Worm (Caenorhabditis elegans) whole organism, L2 larva: ENCODE measurements around the gene dtmk-1.

Experiments
- C34F6.9 ChIP-seq: fragments of 150-350 bp; optimal IDR thresholded peaks from 2 replicates; lab custom pipeline; 2014; ENCODE audit warnings: missing biosample characterization, missing genetic modification characterization
- F13H6.1 ChIP-seq: sonication (generic microtip); optimal IDR thresholded peaks from 2 replicates; lab custom pipeline; 2016; ENCODE audit warnings: missing genetic modification characterization, missing compliant biosample characterization
- R02D3.7 ChIP-seq: fragments of 150-350 bp; optimal IDR thresholded peaks from 2 replicates; lab custom pipeline; 2014; ENCODE audit warnings: missing biosample characterization, missing genetic modification characterization
- ZK546.5 ChIP-seq: sonication (generic microtip); optimal IDR thresholded peaks from 2 replicates; lab custom pipeline; 2017; ENCODE audit warnings: missing biosample characterization, missing genetic modification characterization
- alr-1 ChIP-seq: fragments of 150-350 bp; optimal IDR thresholded peaks from 2 replicates; lab custom pipeline; 2014; ENCODE audit warnings: missing biosample characterization, missing genetic modification characterization
- aly-2 ChIP-seq: fragments of 150-350 bp; optimal IDR thresholded peaks from 2 replicates; lab custom pipeline; 2014; ENCODE audit warnings: missing biosample characterization, missing genetic modification characterization
- ama-1 ChIP-seq: fragments of 150-350 bp; optimal IDR thresholded peaks from 2 replicates; lab custom pipeline; 2018; ENCODE audit warnings: inconsistent platforms
- blmp-1 ChIP-seq: sonication (generic microtip); optimal IDR thresholded peaks from 2 replicates; lab custom pipeline; 2017; ENCODE audit warnings: missing genetic modification characterization, mild to moderate bottlenecking, missing compliant biosample characterization, antibody characterized with exemption, moderate library complexity; ENCODE audit not compliant: insufficient read depth
- ceh-16 ChIP-seq: fragments of 150-350 bp; optimal IDR thresholded peaks from 2 replicates; lab custom pipeline; 2014; ENCODE audit warnings: missing biosample characterization, missing genetic modification characterization
- ceh-82 ChIP-seq: fragments of 150-350 bp; optimal IDR thresholded peaks from 2 replicates; lab custom pipeline; 2014; ENCODE audit warnings: missing biosample characterization, missing genetic modification characterization
- crh-2 ChIP-seq: sonication (generic microtip); optimal IDR thresholded peaks from 2 replicates; lab custom pipeline; 2017; ENCODE audit warnings: missing biosample characterization, missing genetic modification characterization
- dmd-4 ChIP-seq: sonication (generic microtip); optimal IDR thresholded peaks from 2 replicates; lab custom pipeline; 2017; ENCODE audit warnings: missing biosample characterization, missing genetic modification characterization
- egl-27 ChIP-seq: sonication (generic microtip); optimal IDR thresholded peaks from 3 replicates; lab custom pipeline; 2017; ENCODE audit warnings: missing biosample characterization, missing genetic modification reagents, missing genetic modification characterization
- elt-1 ChIP-seq: fragments of 150-350 bp; optimal IDR thresholded peaks from 2 replicates; lab custom pipeline; 2014; ENCODE audit warnings: missing biosample characterization, missing genetic modification characterization
- elt-3 ChIP-seq: sonication (generic microtip); optimal IDR thresholded peaks from 2 replicates; lab custom pipeline; 2017; ENCODE audit warnings: missing biosample characterization, missing genetic modification characterization
- fos-1 ChIP-seq: fragments of 150-350 bp; optimal IDR thresholded peaks from 2 replicates; lab custom pipeline; 2014; ENCODE audit warnings: missing biosample characterization, missing genetic modification characterization
- gmeb-1 ChIP-seq: fragments of 150-350 bp; optimal IDR thresholded peaks from 2 replicates; lab custom pipeline; 2014; ENCODE audit warnings: missing biosample characterization, missing genetic modification characterization
- lin-13 ChIP-seq: fragments of 150-350 bp; optimal IDR thresholded peaks from 2 replicates; lab custom pipeline; 2014; ENCODE audit warnings: missing biosample characterization, missing genetic modification reagents, missing genetic modification characterization
- lin-39 ChIP-seq: fragments of 150-350 bp; optimal IDR thresholded peaks from 2 replicates; lab custom pipeline; 2014; ENCODE audit warnings: missing biosample characterization, missing genetic modification reagents, missing genetic modification characterization
- lsy-2 ChIP-seq, 2 experiments: fragments of 150-350 bp in 1 of 2; sonication (generic microtip) in 1 of 2; optimal IDR thresholded peaks; 2 replicates each; lab custom pipeline; 2014 to 2017; ENCODE audit warnings: missing biosample characterization in 2 of 2, missing genetic modification characterization in 2 of 2
- mab-5 ChIP-seq: fragments of 150-350 bp; optimal IDR thresholded peaks from 2 replicates; lab custom pipeline; 2014; ENCODE audit warnings: missing biosample characterization, missing genetic modification characterization
- mbf-1 ChIP-seq: sonication (generic microtip); optimal IDR thresholded peaks from 2 replicates; lab custom pipeline; 2017; ENCODE audit warnings: missing biosample characterization, missing genetic modification characterization
- mdl-1 ChIP-seq, 2 experiments: fragments of 150-350 bp in 1 of 2; sonication (generic microtip) in 1 of 2; optimal IDR thresholded peaks; 2 replicates each; lab custom pipeline; 2017; ENCODE audit warnings: missing biosample characterization in 2 of 2, missing genetic modification characterization in 2 of 2
- nhr-10 ChIP-seq: sonication (generic microtip); optimal IDR thresholded peaks from 2 replicates; lab custom pipeline; 2017; ENCODE audit warnings: missing biosample characterization, missing genetic modification characterization
- nhr-11 ChIP-seq: fragments of 150-350 bp; optimal IDR thresholded peaks from 2 replicates; lab custom pipeline; 2014; ENCODE audit warnings: missing biosample characterization, missing genetic modification characterization
- nhr-12 ChIP-seq: fragments of 150-350 bp; optimal IDR thresholded peaks from 2 replicates; lab custom pipeline; 2014; ENCODE audit warnings: missing biosample characterization, missing genetic modification characterization
- nhr-21 ChIP-seq: fragments of 150-350 bp; optimal IDR thresholded peaks from 2 replicates; lab custom pipeline; 2014; ENCODE audit warnings: missing biosample characterization, missing genetic modification characterization
- nhr-23 ChIP-seq: fragments of 150-350 bp; optimal IDR thresholded peaks from 2 replicates; lab custom pipeline; 2014; ENCODE audit warnings: missing biosample characterization, missing genetic modification reagents, missing genetic modification characterization
- nhr-237 ChIP-seq: fragments of 150-350 bp; optimal IDR thresholded peaks from 2 replicates; lab custom pipeline; 2014; ENCODE audit warnings: missing biosample characterization, missing genetic modification characterization
- nhr-25 ChIP-seq: fragments of 150-350 bp; sonication (generic microtip); optimal IDR thresholded peaks from 3 replicates; lab custom pipeline; 2014; ENCODE audit warnings: missing biosample characterization, missing genetic modification characterization
- nhr-6 ChIP-seq: fragments of 150-350 bp; optimal IDR thresholded peaks from 2 replicates; lab custom pipeline; 2014; ENCODE audit warnings: missing biosample characterization, missing genetic modification characterization
- nhr-77 ChIP-seq: fragments of 150-350 bp; optimal IDR thresholded peaks from 2 replicates; lab custom pipeline; 2014; ENCODE audit warnings: missing biosample characterization, missing genetic modification characterization
- peb-1 ChIP-seq: fragments of 150-350 bp; optimal IDR thresholded peaks from 2 replicates; lab custom pipeline; 2014; ENCODE audit warnings: missing biosample characterization, missing genetic modification characterization
- sem-4 ChIP-seq: fragments of 150-350 bp; optimal IDR thresholded peaks from 2 replicates; lab custom pipeline; 2014; ENCODE audit warnings: missing biosample characterization, missing genetic modification reagents, missing genetic modification characterization
- sma-3 ChIP-seq: sonication (generic microtip); optimal IDR thresholded peaks from 2 replicates; lab custom pipeline; 2016; ENCODE audit warnings: missing genetic modification reagents, missing genetic modification characterization, missing compliant biosample characterization
- sma-9 ChIP-seq, 2 experiments: fragments of 150-350 bp in 1 of 2; sonication (generic microtip) in 1 of 2; optimal IDR thresholded peaks; 2 replicates each; lab custom pipeline; 2014 to 2016; ENCODE audit warnings: missing genetic modification characterization in 2 of 2, mild to moderate bottlenecking in 1 of 2, missing biosample characterization in 1 of 2, missing compliant biosample characterization in 1 of 2, missing genetic modification reagents in 1 of 2, moderate library complexity in 1 of 2
- snpc-4 ChIP-seq: fragments of 150-350 bp; optimal IDR thresholded peaks from 2 replicates; lab custom pipeline; 2014; ENCODE audit warnings: missing biosample characterization, missing genetic modification characterization
- unc-39 ChIP-seq: fragments of 150-350 bp; optimal IDR thresholded peaks from 2 replicates; lab custom pipeline; 2014; ENCODE audit warnings: missing biosample characterization, missing genetic modification characterization
- unc-55 ChIP-seq: fragments of 150-350 bp; sonication (generic microtip); optimal IDR thresholded peaks from 3 replicates; lab custom pipeline; 2014; ENCODE audit warnings: missing biosample characterization, missing genetic modification reagents, missing genetic modification characterization
- unc-62 ChIP-seq: fragments of 150-350 bp; optimal IDR thresholded peaks from 2 replicates; lab custom pipeline; 2014; ENCODE audit warnings: missing biosample characterization, missing genetic modification reagents, missing genetic modification characterization
- zag-1 ChIP-seq: fragments of 150-350 bp; optimal IDR thresholded peaks from 2 replicates; lab custom pipeline; 2014; ENCODE audit warnings: missing biosample characterization, missing genetic modification characterization
- ztf-11 ChIP-seq: sonication (generic microtip); optimal IDR thresholded peaks from 2 replicates; lab custom pipeline; 2017; ENCODE audit warnings: missing biosample characterization, missing genetic modification characterization
- ztf-4 ChIP-seq: fragments of 150-350 bp; optimal IDR thresholded peaks from 2 replicates; lab custom pipeline; 2014; ENCODE audit warnings: missing biosample characterization, missing genetic modification characterization

Gene dtmk-1

ce11 chrII:9935664-9936063, 31.2 kb downstream of the dtmk-1 start:
- TF ChIP-seq R02D3.7 (tag; lab: Kevin White, UChicago) (no peak), lin-13 (peak; percentile 17), ztf-11 (tag; lab: Kevin White, UChicago) (no peak), nhr-6 (tag; lab: Kevin White, UChicago) (no peak), egl-27 (tag; lab: Kevin White, UChicago) (no peak)

DNA sequence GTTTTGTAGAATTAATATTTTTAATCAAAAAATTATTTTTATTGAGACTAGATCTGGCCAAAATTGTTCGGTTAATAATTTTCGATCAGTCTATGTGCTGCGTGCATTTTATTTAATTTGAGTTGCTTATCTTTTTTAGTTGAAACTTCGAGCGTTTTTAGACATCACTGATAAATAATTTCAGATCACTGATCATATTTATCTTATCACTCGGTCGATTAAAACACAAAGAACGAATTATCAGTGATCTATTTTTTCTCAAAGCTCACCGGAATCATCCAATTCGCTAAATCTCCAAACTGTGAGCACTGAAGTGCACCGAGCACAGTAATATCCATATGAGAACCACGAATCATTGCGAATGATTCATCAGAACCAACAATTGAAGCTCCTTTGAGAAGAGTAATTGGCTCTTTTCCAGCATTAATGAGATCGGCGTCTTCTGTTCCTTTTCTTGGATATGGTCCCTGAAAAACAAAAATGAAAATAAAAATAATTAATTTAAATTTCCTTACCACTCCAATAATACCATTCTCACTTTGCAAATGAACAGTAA, 31.8 kb downstream of the dtmk-1 start:
- TF ChIP-seq unc-55 (GFP tag; lab: Kevin White, UChicago) (no peak), fos-1 (tag; lab: Kevin White, UChicago) (peak; percentile 43), crh-2 (tag; lab: Kevin White, UChicago) (peak; percentile 47), elt-1 (tag; lab: Kevin White, UChicago) (no peak), elt-3 (tag; lab: Kevin White, UChicago) (no peak), sma-9 (GFP tag; optimal IDR thresholded peaks at IDR 0.05; lab: Kevin White, UChicago) (peak; percentile 32), sma-9 (tag; optimal IDR thresholded peaks at IDR 0.05; lab: Kevin White, UChicago) (no peak), nhr-10 (tag; lab: Kevin White, UChicago) (no peak), nhr-25 (no peak), mbf-1 (tag; lab: Kevin White, UChicago) (no peak), unc-62 (GFP tag; lab: Kevin White, UChicago) (no peak), sma-3 (GFP tag; lab: Kevin White, UChicago) (no peak), ztf-4 (tag; lab: Kevin White, UChicago) (no peak), aly-2 (tag; lab: Kevin White, UChicago) (no peak), egl-27 (tag; lab: Kevin White, UChicago) (no peak), unc-39 (tag; lab: Kevin White, UChicago) (no peak), nhr-77 (no peak), alr-1 (tag; lab: Kevin White, UChicago) (no peak), R02D3.7 (tag; lab: Kevin White, UChicago) (no peak), lsy-2 (tag; optimal IDR thresholded peaks at IDR 0.05; lab: Kevin White, UChicago) (no peak), sem-4 (tag; lab: Kevin White, UChicago) (no peak), ZK546.5 (tag; lab: Kevin White, UChicago) (no peak)

DNA sequence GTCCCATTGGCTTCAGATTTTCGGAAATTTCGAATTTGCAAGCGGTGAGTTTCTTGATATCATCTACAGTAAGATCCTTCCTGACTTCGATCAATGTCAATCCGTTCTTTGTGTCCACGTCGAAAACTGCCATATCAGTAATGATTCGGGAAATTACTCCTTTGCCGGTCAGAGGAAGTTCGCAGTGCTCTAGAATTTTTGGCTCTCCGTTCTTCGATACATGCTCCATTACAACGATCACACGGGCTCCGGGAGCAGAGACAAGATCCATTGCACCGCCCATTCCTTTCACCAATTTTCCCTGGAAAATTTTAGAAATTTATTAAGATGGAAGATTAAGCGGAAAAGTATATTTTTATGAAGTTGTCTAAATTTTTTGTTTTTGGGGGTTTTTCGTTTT, 32.3 kb downstream of the dtmk-1 start:
- no peak for TF ChIP-seq unc-55 (GFP tag; lab: Kevin White, UChicago)
- no peak for TF ChIP-seq elt-1 (tag; lab: Kevin White, UChicago)
- TF ChIP-seq sma-9 (GFP tag; optimal IDR thresholded peaks at IDR 0.05; lab: Kevin White, UChicago), result no peak
- no peak for TF ChIP-seq sma-9 (tag; optimal IDR thresholded peaks at IDR 0.05; lab: Kevin White, UChicago)
- TF ChIP-seq lin-39 (tag; lab: Kevin White, UChicago), result no peak
- TF ChIP-seq ceh-16 (tag; lab: Kevin White, UChicago), result no peak
- TF ChIP-seq fos-1 (tag; lab: Kevin White, UChicago), result no peak
- TF ChIP-seq unc-39 (tag; lab: Kevin White, UChicago), result no peak
- TF ChIP-seq nhr-11 (tag; lab: Kevin White, UChicago), result no peak
- TF ChIP-seq ama-1 (lab: Kevin White, UChicago), result no peak

ce11 chrII:9933947-9934383, 32.9 kb downstream of the dtmk-1 start:
- peak; percentile 44 for TF ChIP-seq nhr-6 (tag; lab: Kevin White, UChicago)
- TF ChIP-seq ZK546.5 (tag; lab: Kevin White, UChicago), result no peak
- TF ChIP-seq unc-39 (tag; lab: Kevin White, UChicago), result no peak
- TF ChIP-seq aly-2 (tag; lab: Kevin White, UChicago), result no peak
- no peak for TF ChIP-seq egl-27 (tag; lab: Kevin White, UChicago)
- no peak for TF ChIP-seq ceh-82 (tag; lab: Kevin White, UChicago)
- TF ChIP-seq sem-4 (tag; lab: Kevin White, UChicago), result no peak
- no peak for TF ChIP-seq gmeb-1 (tag; lab: Kevin White, UChicago)
- TF ChIP-seq unc-62 (GFP tag; lab: Kevin White, UChicago), result no peak
- TF ChIP-seq mab-5, result no peak
- no peak for TF ChIP-seq ztf-11 (tag; lab: Kevin White, UChicago)
- TF ChIP-seq lin-39 (tag; lab: Kevin White, UChicago), result no peak
- no peak for TF ChIP-seq blmp-1 (tag; lab: Kevin White, UChicago)
- no peak for TF ChIP-seq dmd-4 (tag; lab: Kevin White, UChicago)
- no peak for TF ChIP-seq nhr-23 (tag; lab: Kevin White, UChicago)
- no peak for TF ChIP-seq R02D3.7 (tag; lab: Kevin White, UChicago)
- no peak for TF ChIP-seq unc-55 (GFP tag; lab: Kevin White, UChicago)
- no peak for TF ChIP-seq nhr-10 (tag; lab: Kevin White, UChicago)
- no peak for TF ChIP-seq nhr-237 (tag; lab: Kevin White, UChicago)
- TF ChIP-seq alr-1 (tag; lab: Kevin White, UChicago), result no peak
- no peak for TF ChIP-seq ceh-16 (tag; lab: Kevin White, UChicago)
- no peak for TF ChIP-seq zag-1 (tag; lab: Kevin White, UChicago)
- TF ChIP-seq sma-9 (GFP tag; optimal IDR thresholded peaks at IDR 0.05; lab: Kevin White, UChicago), result peak; percentile 24
- no peak for TF ChIP-seq sma-9 (tag; optimal IDR thresholded peaks at IDR 0.05; lab: Kevin White, UChicago)
- TF ChIP-seq nhr-25, result peak; percentile 27
- TF ChIP-seq nhr-12 (tag; lab: Kevin White, UChicago), result no peak
- no peak for TF ChIP-seq mdl-1 (tag; optimal IDR thresholded peaks at IDR 0.05; lab: Kevin White, UChicago)
- no peak for TF ChIP-seq snpc-4
- no peak for TF ChIP-seq mbf-1 (tag; lab: Kevin White, UChicago)
- no peak for TF ChIP-seq peb-1 (tag; lab: Kevin White, UChicago)
- TF ChIP-seq F13H6.1 (tag; lab: Kevin White, UChicago), result no peak
- TF ChIP-seq lsy-2 (tag; optimal IDR thresholded peaks at IDR 0.05; lab: Kevin White, UChicago), result no peak
- TF ChIP-seq nhr-21 (tag; lab: Kevin White, UChicago), result peak; percentile 14
- no peak for TF ChIP-seq C34F6.9 (tag; lab: Kevin White, UChicago)
- peak; percentile 42 for TF ChIP-seq sma-3 (GFP tag; lab: Kevin White, UChicago)
